Fruit fly (Drosophila melanogaster): Measurements from ENCODE around the gene Sry-beta.
A peak's percentile ranks its signal among the peaks of the same experiment; 100 is the strongest.

Sry-beta gene

dm6 chr3R:30090261-30091006, 50.9 kb downstream of the Sry-beta start (continued):
- TF ChIP-seq cato (GFP tag; optimal IDR thresholded peaks at IDR 0.05; ENCODE audit: borderline replicate concordance), result no peak
- TF ChIP-seq D19B (GFP tag; optimal IDR thresholded peaks at IDR 0.05), result no peak
- TF ChIP-seq danr (GFP tag; IDR thresholded peaks at IDR 0.05), result no peak
- TF ChIP-seq sd (tag; optimal IDR thresholded peaks at IDR 0.05), result peak; percentile 53
- peak; percentile 70 for TF ChIP-seq CTCF (GFP tag; optimal IDR thresholded peaks at IDR 0.05)
- TF ChIP-seq D19A (tag; optimal IDR thresholded peaks at IDR 0.05), result no peak
- TF ChIP-seq ATbp (GFP tag; optimal IDR thresholded peaks at IDR 0.05), result no peak
- TF ChIP-seq crol (GFP tag; IDR thresholded peaks at IDR 0.05), result peak; percentile 72
- TF ChIP-seq Med (GFP tag), result no peak
- TF ChIP-seq CG6854 (GFP tag; optimal IDR thresholded peaks at IDR 0.05), result no peak
- TF ChIP-seq Pdp1 (GFP tag; optimal IDR thresholded peaks at IDR 0.05), result peak in 1 of 2 experiments; percentile 90
- no peak for TF ChIP-seq maf-S (GFP tag; optimal IDR thresholded peaks at IDR 0.05)
- no peak for TF ChIP-seq CG8281 (tag; optimal IDR thresholded peaks at IDR 0.05)
- TF ChIP-seq Tbp (GFP tag; optimal IDR thresholded peaks at IDR 0.05), result no peak
- no peak for TF ChIP-seq CG12236 (GFP tag; optimal IDR thresholded peaks at IDR 0.05)
- TF ChIP-seq Fer1 (GFP tag; optimal IDR thresholded peaks at IDR 0.05), result no peak
- TF ChIP-seq Side (GFP tag; optimal IDR thresholded peaks at IDR 0.05), result no peak
- TF ChIP-seq zen2 (GFP tag; IDR thresholded peaks at IDR 0.05; ENCODE audit: partially characterized antibody), result 0 out of 3 replicates have a peak, but pooled peaks have one; percentile 50
- TF ChIP-seq CG12391 (tag; optimal IDR thresholded peaks at IDR 0.05), result no peak
- no peak for TF ChIP-seq Spps (tag; optimal IDR thresholded peaks at IDR 0.05)
- no peak for TF ChIP-seq zfh2 (GFP tag; optimal IDR thresholded peaks at IDR 0.05)
- no peak for TF ChIP-seq Usf (GFP tag; optimal IDR thresholded peaks at IDR 0.05)
- TF ChIP-seq CG6683 (GFP tag; optimal IDR thresholded peaks at IDR 0.05), result no peak
- TF ChIP-seq Mad (GFP tag; optimal IDR thresholded peaks at IDR 0.05), result no peak
- TF ChIP-seq al (GFP tag; IDR thresholded peaks at IDR 0.05), result no peak
- no peak for TF ChIP-seq CG32532 (GFP tag; IDR thresholded peaks at IDR 0.05)
- no peak for TF ChIP-seq CG14860 (GFP tag; IDR thresholded peaks at IDR 0.05; ENCODE audit: partially characterized antibody)
- no peak for TF ChIP-seq BEAF-32 (GFP tag; optimal IDR thresholded peaks at IDR 0.05)
- no peak for TF ChIP-seq HLHmδ (GFP tag; optimal IDR thresholded peaks at IDR 0.05)
- no peak for TF ChIP-seq so (GFP tag; IDR thresholded peaks at IDR 0.05)
- peak; percentile 31 for TF ChIP-seq Deaf1 (tag; optimal IDR thresholded peaks at IDR 0.05)
- no peak for TF ChIP-seq CG43689 (GFP tag; IDR thresholded peaks at IDR 0.05)
- no peak for TF ChIP-seq Lim3 (GFP tag; IDR thresholded peaks at IDR 0.05)
- no peak for TF ChIP-seq CG12659 (GFP tag; optimal IDR thresholded peaks at IDR 0.05)
- no peak for TF ChIP-seq otp (GFP tag; IDR thresholded peaks at IDR 0.05)
- TF ChIP-seq CG33557 (GFP tag; optimal IDR thresholded peaks at IDR 0.05), result no peak
- no peak for TF ChIP-seq sim (GFP tag; IDR thresholded peaks at IDR 0.05)
- TF ChIP-seq CG13894 (tag; optimal IDR thresholded peaks at IDR 0.05), result peak; percentile 77
- no peak for TF ChIP-seq CG8388 (GFP tag; optimal IDR thresholded peaks at IDR 0.05)
- TF ChIP-seq fru (optimal IDR thresholded peaks at IDR 0.05), result no peak
- no peak for TF ChIP-seq kah (GFP tag; optimal IDR thresholded peaks at IDR 0.05)
- no peak for TF ChIP-seq HLH54F (GFP tag; optimal IDR thresholded peaks at IDR 0.05)
- no peak for TF ChIP-seq CG6813 (GFP tag; optimal IDR thresholded peaks at IDR 0.05)
- no peak for TF ChIP-seq nerfin-2 (GFP tag; IDR thresholded peaks at IDR 0.05; ENCODE audit: partially characterized antibody)
- TF ChIP-seq CG2202 (tag; optimal IDR thresholded peaks at IDR 0.05), result no peak
- TF ChIP-seq abd-A (tag; optimal IDR thresholded peaks at IDR 0.05), result peak; percentile 8
- no peak for TF ChIP-seq NFAT (GFP tag; IDR thresholded peaks at IDR 0.05)
- TF ChIP-seq Blimp-1 (GFP tag; optimal IDR thresholded peaks at IDR 0.05), result peak; percentile 94
- TF ChIP-seq CG15073 (GFP tag; optimal IDR thresholded peaks at IDR 0.05), result no peak
- TF ChIP-seq lbe (GFP tag; optimal IDR thresholded peaks at IDR 0.05), result no peak

Measured in whole organism, embryonic.